Worm (Caenorhabditis elegans): ENCODE results near the gene clec-3.

DNA sequence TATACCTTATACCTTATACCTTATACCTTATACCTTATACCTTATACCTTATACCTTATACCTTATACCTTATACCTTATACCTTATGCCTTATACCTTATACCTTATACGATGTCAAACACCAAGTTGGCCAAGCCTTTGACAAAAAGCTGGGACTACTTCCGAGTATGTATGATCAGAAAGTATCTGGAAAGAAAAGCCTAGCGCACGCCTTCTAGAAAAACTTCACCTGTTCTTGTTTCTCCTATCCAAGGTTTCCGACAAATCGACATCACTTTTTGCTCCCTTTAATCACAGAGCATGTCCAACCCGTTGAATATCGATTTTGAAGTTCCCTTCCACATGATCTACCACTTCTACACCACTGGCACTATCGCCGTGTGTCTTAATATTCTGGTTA, 28.7 kb upstream of the clec-3 start, which contains the start of gene sri-28:
- TF ChIP-seq mab-5 (tag; optimal IDR thresholded peaks at IDR 0.05) (no peak), nhr-76 (tag; optimal IDR thresholded peaks at IDR 0.05) (no peak), snpc-4 (tag; optimal IDR thresholded peaks at IDR 0.05) (no peak), zip-8 (tag; optimal IDR thresholded peaks at IDR 0.05) (no peak), flh-1 (GFP tag; optimal IDR thresholded peaks at IDR 0.05) (no peak), pha-4 (tag; optimal IDR thresholded peaks at IDR 0.05) (no peak)

Measured in whole organism, mixed stage, embryonic.